Worm (Caenorhabditis elegans) whole organism, mixed stage, embryonic: Measurements from ENCODE around the gene Y53F4B.1.

Source experiments
- bed-3 ChIP-seq: fragments of 200-800 bp; sonication (Bioruptor generic); optimal IDR thresholded peaks from 3 replicates; lab custom pipeline; 2018; ENCODE audit warnings: mild to moderate bottlenecking, missing genetic modification characterization, moderate library complexity, missing compliant biosample characterization
- blmp-1 ChIP-seq: fragments of 150-350 bp; optimal IDR thresholded peaks from 2 replicates; lab custom pipeline; 2014; ENCODE audit warnings: missing biosample characterization, missing genetic modification characterization
- ceh-83 ChIP-seq: fragments of 200-800 bp; sonication (Bioruptor generic); optimal IDR thresholded peaks from 2 replicates; lab custom pipeline; 2018; ENCODE audit warnings: mild to moderate bottlenecking, missing genetic modification characterization, missing compliant biosample characterization
- cnd-1 ChIP-seq: fragments of 200-800 bp; sonication (Bioruptor generic); optimal IDR thresholded peaks from 2 replicates; lab custom pipeline; 2018; ENCODE audit warnings: mild to moderate bottlenecking, missing genetic modification characterization, missing compliant biosample characterization
- drap-1 ChIP-seq: fragments of 200-800 bp; sonication (Bioruptor generic); optimal IDR thresholded peaks from 3 replicates; lab custom pipeline; 2018; ENCODE audit warnings: mild to moderate bottlenecking, missing genetic modification characterization, missing compliant biosample characterization
- elt-1 ChIP-seq: sonication (generic microtip); optimal IDR thresholded peaks from 2 replicates; lab custom pipeline; 2017; ENCODE audit warnings: missing genetic modification characterization, mild to moderate bottlenecking, missing compliant biosample characterization, antibody characterized with exemption, moderate library complexity, borderline replicate concordance; ENCODE audit not compliant: insufficient read depth
- flh-1 ChIP-seq: fragments of 200-800 bp; sonication (Bioruptor generic); optimal IDR thresholded peaks from 2 replicates; lab custom pipeline; 2018; ENCODE audit warnings: mild to moderate bottlenecking, missing genetic modification characterization, moderate library complexity, missing compliant biosample characterization
- ham-2 ChIP-seq: fragments of 200-800 bp; sonication (Bioruptor generic); optimal IDR thresholded peaks from 2 replicates; lab custom pipeline; 2018; ENCODE audit warnings: mild to moderate bottlenecking, missing genetic modification characterization, missing compliant biosample characterization
- lin-13 ChIP-seq: fragments of 150-350 bp; optimal IDR thresholded peaks from 2 replicates; lab custom pipeline; 2014; ENCODE audit warnings: missing biosample characterization, missing genetic modification characterization
- lsy-2 ChIP-seq: fragments of 150-350 bp; optimal IDR thresholded peaks from 2 replicates; lab custom pipeline; 2014; ENCODE audit warnings: missing biosample characterization, missing genetic modification characterization
- mls-2 ChIP-seq: sonication (generic microtip); optimal IDR thresholded peaks from 2 replicates; lab custom pipeline; 2016; ENCODE audit warnings: mild to moderate bottlenecking, missing genetic modification characterization, moderate library complexity, missing compliant biosample characterization
- nhr-237 ChIP-seq: fragments of 150-350 bp; optimal IDR thresholded peaks from 2 replicates; lab custom pipeline; 2014; ENCODE audit warnings: missing biosample characterization, missing genetic modification characterization
- nhr-28 ChIP-seq: fragments of 150-350 bp; optimal IDR thresholded peaks from 2 replicates; lab custom pipeline; 2014; ENCODE audit warnings: missing biosample characterization, missing genetic modification characterization
- sem-2 ChIP-seq: fragments of 200-800 bp; sonication (Bioruptor generic); optimal IDR thresholded peaks from 2 replicates; lab custom pipeline; 2018; ENCODE audit warnings: mild to moderate bottlenecking, missing genetic modification characterization, missing compliant biosample characterization
- snpc-4 ChIP-seq: fragments of 150-350 bp; optimal IDR thresholded peaks from 2 replicates; lab custom pipeline; 2014; ENCODE audit warnings: missing biosample characterization, missing genetic modification characterization
- sptf-1 ChIP-seq: sonication (generic microtip); optimal IDR thresholded peaks from 2 replicates; lab custom pipeline; 2017; ENCODE audit warnings: mild to moderate bottlenecking, missing genetic modification characterization, moderate library complexity, missing compliant biosample characterization
- tbx-8 ChIP-seq: fragments of 200-800 bp; sonication (Bioruptor generic); optimal IDR thresholded peaks from 2 replicates; lab custom pipeline; 2018; ENCODE audit warnings: mild to moderate bottlenecking, missing genetic modification characterization, moderate library complexity, missing compliant biosample characterization
- unc-120 ChIP-seq: sonication (generic microtip); optimal IDR thresholded peaks from 2 replicates; lab custom pipeline; 2017; ENCODE audit warnings: missing genetic modification characterization, missing compliant biosample characterization; ENCODE audit not compliant: poor library complexity, severe bottlenecking
- unc-39 ChIP-seq: fragments of 150-350 bp; optimal IDR thresholded peaks from 2 replicates; lab custom pipeline; 2014; ENCODE audit warnings: missing biosample characterization, missing genetic modification characterization
- unc-62 ChIP-seq: fragments of 150-350 bp; optimal IDR thresholded peaks from 2 replicates; lab custom pipeline; 2014; ENCODE audit warnings: missing biosample characterization, missing genetic modification reagents, missing genetic modification characterization
- zip-8 ChIP-seq: fragments of 150-350 bp; optimal IDR thresholded peaks from 2 replicates; lab custom pipeline; 2014; ENCODE audit warnings: missing biosample characterization, missing genetic modification characterization
- ztf-11 ChIP-seq: fragments of 150-350 bp; optimal IDR thresholded peaks from 2 replicates; lab custom pipeline; 2014; ENCODE audit warnings: missing biosample characterization, missing genetic modification characterization

The Y53F4B.1 gene

DNA sequence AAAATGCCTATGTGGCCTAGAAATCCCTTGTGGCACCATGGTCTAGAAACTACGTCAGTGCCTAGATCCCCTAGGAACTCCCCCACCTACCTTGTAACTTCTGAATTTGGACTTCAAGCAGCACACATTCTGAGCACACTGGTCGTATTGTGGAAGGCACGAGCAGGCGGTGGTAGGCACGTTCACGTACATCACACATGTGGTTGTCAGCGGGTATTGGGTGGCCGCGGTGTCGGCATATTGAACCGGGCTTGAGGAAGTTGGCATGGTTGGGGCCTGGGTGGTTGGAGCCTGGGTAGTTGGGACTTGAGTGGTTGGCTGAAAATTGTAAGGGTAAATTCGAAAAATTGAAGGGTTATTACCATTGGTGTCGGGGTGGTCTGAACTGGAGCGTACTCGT lies 50.3 kb downstream of the Y53F4B.1 start:
- no peak for TF ChIP-seq snpc-4 (tag; lab: Kevin White, UChicago)
- no peak for TF ChIP-seq drap-1 (GFP tag; lab: Kevin White, UChicago)
- TF ChIP-seq sem-2 (GFP tag; lab: Kevin White, UChicago): no peak
- TF ChIP-seq zip-8 (tag; lab: Kevin White, UChicago): no peak
- TF ChIP-seq sptf-1 (tag; lab: Kevin White, UChicago): no peak
- no peak for TF ChIP-seq nhr-237 (tag; lab: Kevin White, UChicago)
- TF ChIP-seq blmp-1 (tag; lab: Kevin White, UChicago): no peak
- TF ChIP-seq tbx-8: no peak
- no peak for TF ChIP-seq elt-1 (tag; lab: Kevin White, UChicago)
- no peak for TF ChIP-seq unc-62 (GFP tag; lab: Kevin White, UChicago)
- no peak for TF ChIP-seq lsy-2 (tag; lab: Kevin White, UChicago)
- TF ChIP-seq unc-39 (tag; lab: Kevin White, UChicago): no peak
- no peak for TF ChIP-seq flh-1 (GFP tag; lab: Kevin White, UChicago)
- TF ChIP-seq ceh-83 (GFP tag; lab: Kevin White, UChicago): no peak
- no peak for TF ChIP-seq lin-13
- TF ChIP-seq nhr-28 (tag; lab: Kevin White, UChicago): no peak
- no peak for TF ChIP-seq unc-120 (tag; lab: Kevin White, UChicago)
- TF ChIP-seq mls-2 (tag; lab: Kevin White, UChicago): no peak
- no peak for TF ChIP-seq bed-3 (GFP tag; lab: Kevin White, UChicago)

DNA sequence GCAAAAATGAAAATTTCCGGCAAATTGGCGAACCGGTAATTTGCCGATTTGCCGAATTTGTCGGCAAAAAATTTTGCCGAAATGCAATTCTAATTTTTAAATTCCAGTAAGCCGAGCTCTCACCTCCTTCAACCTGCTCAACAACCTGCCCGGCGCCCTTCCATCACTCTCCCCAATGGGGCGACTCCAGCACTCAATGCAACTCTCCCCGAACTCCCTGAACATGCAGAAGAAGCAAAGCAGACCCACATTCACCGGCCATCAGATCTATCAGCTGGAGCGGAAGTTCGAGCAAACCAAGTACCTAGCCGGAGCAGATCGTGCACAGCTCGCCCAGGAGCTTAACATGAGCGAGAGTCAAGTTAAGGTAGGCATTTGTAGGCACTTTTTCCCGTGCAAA lies 53.4 kb downstream of the Y53F4B.1 start:
- TF ChIP-seq ham-2 (GFP tag; lab: Kevin White, UChicago) (no peak), flh-1 (GFP tag; lab: Kevin White, UChicago) (no peak), blmp-1 (tag; lab: Kevin White, UChicago) (no peak), tbx-8 (no peak), cnd-1 (no peak), bed-3 (GFP tag; lab: Kevin White, UChicago) (no peak), ztf-11 (no peak), lin-13 (no peak), unc-120 (tag; lab: Kevin White, UChicago) (no peak)
